Fruit fly (Drosophila melanogaster): ENCODE measurements around the gene CG13698.

The CG13698 gene

dm6 chr3L:18062959-18063510 is 42.9 kb downstream of the CG13698 start (continued):
- TF ChIP-seq CG5953 (GFP tag; IDR thresholded peaks at IDR 0.05) (no peak), H15 (GFP tag; IDR thresholded peaks at IDR 0.05) (no peak), Ada2b (GFP tag; IDR thresholded peaks at IDR 0.05) (0 out of 2 replicates have a peak, but pooled peaks have one; percentile 35), Taf1 (GFP tag; IDR thresholded peaks at IDR 0.05) (no peak), CG11695 (GFP tag; IDR thresholded peaks at IDR 0.05) (peak; percentile 47; the same call in 2 of the 3 replicates), CG31224 (GFP tag; IDR thresholded peaks at IDR 0.05) (no peak), rib (GFP tag; IDR thresholded peaks at IDR 0.05) (peak; percentile 65), CG10366 (GFP tag; IDR thresholded peaks at IDR 0.05) (peak; percentile 19; the same call in 1 of the 2 replicates), CG15479 (GFP tag; optimal IDR thresholded peaks at IDR 0.05) (no peak), CG14014 (GFP tag; IDR thresholded peaks at IDR 0.05) (peak; percentile 23; the same call in 1 of the 2 replicates), fru (optimal IDR thresholded peaks at IDR 0.05) (no peak), CG11456 (GFP tag; IDR thresholded peaks at IDR 0.05) (no peak), CG10147 (GFP tag; optimal IDR thresholded peaks at IDR 0.05) (peak; percentile 7), Sox102F (GFP tag; optimal IDR thresholded peaks at IDR 0.05) (peak; percentile 21), CG17829 (tag; optimal IDR thresholded peaks at IDR 0.05) (peak; percentile 28), vvl (GFP tag; IDR thresholded peaks at IDR 0.05) (no peak; the same call in 1 of the 2 replicates), CG4424 (GFP tag; optimal IDR thresholded peaks at IDR 0.05) (peak; percentile 1), CG12744 (GFP tag; optimal IDR thresholded peaks at IDR 0.05) (no peak), D19A (tag; optimal IDR thresholded peaks at IDR 0.05) (peak; percentile 48), emc (GFP tag; optimal IDR thresholded peaks at IDR 0.05) (no peak), CG5245 (GFP tag; optimal IDR thresholded peaks at IDR 0.05) (no peak), Hr3 (GFP tag; optimal IDR thresholded peaks at IDR 0.05) (peak; percentile 5), CG30403 (GFP tag; optimal IDR thresholded peaks at IDR 0.05) (peak; percentile 36), nmo (GFP tag; optimal IDR thresholded peaks at IDR 0.05) (peak; percentile 45), lola (GFP tag; optimal IDR thresholded peaks at IDR 0.05) (peak in 1 of 3 experiments; percentile 46), zf30C (GFP tag; optimal IDR thresholded peaks at IDR 0.05) (peak; percentile 26), CG15601 (tag; optimal IDR thresholded peaks at IDR 0.05) (peak; percentile 17), CG4707 (GFP tag; optimal IDR thresholded peaks at IDR 0.05) (no peak), HmgZ (tag; optimal IDR thresholded peaks at IDR 0.05) (no peak), Oli (tag; optimal IDR thresholded peaks at IDR 0.05) (peak; percentile 32), gem (tag; optimal IDR thresholded peaks at IDR 0.05) (peak; percentile 74), corto (GFP tag; optimal IDR thresholded peaks at IDR 0.05) (peak; percentile 62), wdn (GFP tag; IDR thresholded peaks at IDR 0.05) (no peak), CG2889 (GFP tag; IDR thresholded peaks at IDR 0.05) (no peak), lbe (GFP tag; optimal IDR thresholded peaks at IDR 0.05) (peak; percentile 69), CoRest (tag; optimal IDR thresholded peaks at IDR 0.05) (peak; percentile 60), Sox100B (GFP tag; optimal IDR thresholded peaks at IDR 0.05) (peak; percentile 28), CG2678 (tag; optimal IDR thresholded peaks at IDR 0.05) (no peak), CG2120 (GFP tag; optimal IDR thresholded peaks at IDR 0.05) (peak; percentile 34), gcm (GFP tag; optimal IDR thresholded peaks at IDR 0.05) (peak; percentile 19), CG31365 (tag; optimal IDR thresholded peaks at IDR 0.05) (peak; percentile 68), Nf-YC (tag; optimal IDR thresholded peaks at IDR 0.05) (no peak), CG4328 (GFP tag; optimal IDR thresholded peaks at IDR 0.05) (no peak), az2 (GFP tag; optimal IDR thresholded peaks at IDR 0.05) (peak; percentile 28), mirr (GFP tag; optimal IDR thresholded peaks at IDR 0.05) (no peak), dan (GFP tag; IDR thresholded peaks at IDR 0.05) (no peak), Asciz (GFP tag; optimal IDR thresholded peaks at IDR 0.05) (peak; percentile 0), tx (GFP tag; optimal IDR thresholded peaks at IDR 0.05) (no peak), CG14050 (GFP tag; IDR thresholded peaks at IDR 0.05) (no peak), dpn (GFP tag; optimal IDR thresholded peaks at IDR 0.05) (peak in 1 of 2 experiments; percentile 17)
